Fruit fly (Drosophila melanogaster) whole organism, embryonic: Measurements from ENCODE around the gene nmo.
A peak's percentile ranks its signal among the peaks of the same experiment; 100 is the strongest.

ENCODE experiments used
- Abd-B ChIP-seq: fragments of 200-800 bp; sonication (Bioruptor generic); optimal IDR thresholded peaks from 2 replicates; lab custom pipeline; 2018; ENCODE audit warnings: missing biosample characterization, mild to moderate bottlenecking, missing genetic modification characterization, moderate library complexity
- CG10147 ChIP-seq: fragments of 200-800 bp; sonication (Bioruptor generic); optimal IDR thresholded peaks from 2 replicates; lab custom pipeline; 2019; ENCODE audit warnings: missing biosample characterization, mild to moderate bottlenecking, missing genetic modification characterization, moderate library complexity
- CG10274 ChIP-seq: fragments of 200-800 bp; sonication (Bioruptor generic); optimal IDR thresholded peaks from 3 replicates; lab custom pipeline; 2017; ENCODE audit warnings: missing biosample characterization, mild to moderate bottlenecking, missing genetic modification characterization
- CG11085 ChIP-seq: fragments of 200-800 bp; sonication (Bioruptor generic); IDR thresholded peaks from 2 replicates; pipeline ENCODE4 v1.3.6; 2022; ENCODE audit warnings: missing biosample characterization, missing genetic modification characterization
- CG13287 ChIP-seq: fragments of 200-800 bp; sonication (Bioruptor generic); IDR thresholded peaks from 2 replicates; pipeline ENCODE4 v1.3.6; 2022; ENCODE audit warnings: missing biosample characterization, missing genetic modification characterization; ENCODE audit not compliant: partially characterized antibody
- CG14050 ChIP-seq: fragments of 200-800 bp; sonication (Bioruptor generic); IDR thresholded peaks from 3 replicates; pipeline ENCODE4 v1.3.6; 2022; ENCODE audit warnings: missing biosample characterization, missing genetic modification characterization
- CG15601 ChIP-seq: fragments of 200-800 bp; sonication (Bioruptor generic); optimal IDR thresholded peaks from 3 replicates; lab custom pipeline; 2019; ENCODE audit warnings: missing biosample characterization, mild to moderate bottlenecking, missing genetic modification characterization, moderate library complexity
- CG18262 ChIP-seq: fragments of 200-800 bp; optimal IDR thresholded peaks from 3 replicates; lab custom pipeline; 2019; ENCODE audit warnings: missing biosample characterization, mild to moderate bottlenecking, missing genetic modification characterization, moderate library complexity
- CG2678 ChIP-seq: fragments of 200-800 bp; sonication (Bioruptor generic); optimal IDR thresholded peaks from 3 replicates; lab custom pipeline; 2019; ENCODE audit warnings: missing biosample characterization, mild to moderate bottlenecking, missing genetic modification characterization, moderate library complexity
- CG4424 ChIP-seq: fragments of 200-800 bp; sonication (Bioruptor generic); optimal IDR thresholded peaks from 3 replicates; lab custom pipeline; 2016; ENCODE audit warnings: missing biosample characterization, missing genetic modification characterization
- CG5180 ChIP-seq: fragments of 200-800 bp; sonication (Bioruptor generic); optimal IDR thresholded peaks from 3 replicates; lab custom pipeline; 2017; ENCODE audit warnings: missing biosample characterization, missing genetic modification characterization, mild to moderate bottlenecking, moderate library complexity, missing genetic modification reagents
- CG6683 ChIP-seq: fragments of 200-800 bp; sonication (Bioruptor generic); optimal IDR thresholded peaks from 2 replicates; lab custom pipeline; 2017; ENCODE audit warnings: missing biosample characterization, mild to moderate bottlenecking, missing genetic modification characterization, missing genetic modification reagents
- CG7786 ChIP-seq: fragments of 200-800 bp; sonication (Bioruptor generic); optimal IDR thresholded peaks from 2 replicates; lab custom pipeline; 2016; ENCODE audit warnings: missing biosample characterization, missing genetic modification characterization
- CG7839 ChIP-seq: fragments of 200-800 bp; sonication (Bioruptor generic); optimal IDR thresholded peaks from 3 replicates; lab custom pipeline; 2018; ENCODE audit warnings: missing biosample characterization, mild to moderate bottlenecking, missing genetic modification characterization, moderate library complexity
- CG8944 ChIP-seq: fragments of 200-800 bp; sonication (Bioruptor generic); optimal IDR thresholded peaks from 3 replicates; lab custom pipeline; 2016; ENCODE audit warnings: missing biosample characterization, missing genetic modification characterization
- CG9876 ChIP-seq: fragments of 200-800 bp; sonication (Bioruptor generic); optimal IDR thresholded peaks from 2 replicates; lab custom pipeline; 2016; ENCODE audit warnings: missing biosample characterization, missing genetic modification characterization
- CHES-1-like ChIP-seq: fragments of 200-800 bp; sonication (Bioruptor generic); optimal IDR thresholded peaks from 2 replicates; lab custom pipeline; 2016; ENCODE audit warnings: missing biosample characterization, missing genetic modification characterization
- Dbx ChIP-seq: fragments of 200-800 bp; sonication (Bioruptor generic); IDR thresholded peaks from 3 replicates; pipeline ENCODE4 v1.3.6; 2022; ENCODE audit warnings: missing biosample characterization, missing genetic modification characterization
- Dip3 ChIP-seq: fragments of 200-800 bp; sonication (Bioruptor generic); optimal IDR thresholded peaks from 3 replicates; lab custom pipeline; 2016; ENCODE audit warnings: missing biosample characterization, missing genetic modification characterization
- Eip74EF ChIP-seq, 2 experiments: fragments of 200-800 bp in 1 of 2; fragments of >200 bp in 1 of 2; sonication (Bioruptor generic) in 1 of 2; optimal IDR thresholded peaks; 2 replicates each; lab custom pipeline; 2017 to 2019; ENCODE audit warnings: missing biosample characterization in 2 of 2, missing genetic modification characterization in 2 of 2, mild to moderate bottlenecking in 1 of 2, moderate library complexity in 1 of 2
- HmgZ ChIP-seq: fragments of 200-800 bp; sonication (Bioruptor generic); optimal IDR thresholded peaks from 2 replicates; lab custom pipeline; 2018; ENCODE audit warnings: missing biosample characterization, mild to moderate bottlenecking, missing genetic modification characterization
- Lim3 ChIP-seq: fragments of 200-800 bp; sonication (Bioruptor generic); IDR thresholded peaks from 2 replicates; pipeline ENCODE4 v1.3.6; 2022; ENCODE audit warnings: missing biosample characterization, missing genetic modification characterization
- Lpt ChIP-seq: fragments of >200 bp; optimal IDR thresholded peaks from 2 replicates; lab custom pipeline; 2018; ENCODE audit warnings: missing biosample characterization, missing genetic modification characterization
- Nf-YC ChIP-seq: fragments of 200-800 bp; optimal IDR thresholded peaks from 3 replicates; lab custom pipeline; 2019; ENCODE audit warnings: missing biosample characterization, mild to moderate bottlenecking, missing genetic modification characterization, moderate library complexity
- PHDP ChIP-seq: fragments of 200-800 bp; sonication (Bioruptor generic); optimal IDR thresholded peaks from 3 replicates; lab custom pipeline; 2018; ENCODE audit warnings: missing biosample characterization, mild to moderate bottlenecking, missing genetic modification characterization, moderate library complexity
- Pdp1 ChIP-seq, 2 experiments: fragments of 200-800 bp; sonication (Bioruptor generic); optimal IDR thresholded peaks; 3 replicates each; lab custom pipeline; 2016; ENCODE audit warnings: missing biosample characterization in 2 of 2, missing genetic modification characterization in 2 of 2, mild to moderate bottlenecking in 1 of 2, moderate library complexity in 1 of 2
- Rx ChIP-seq: fragments of 200-800 bp; sonication (Bioruptor generic); IDR thresholded peaks from 2 replicates; pipeline ENCODE4 v1.3.6; 2022; ENCODE audit warnings: missing biosample characterization, missing genetic modification characterization
- Usf ChIP-seq: fragments of 200-800 bp; sonication (Bioruptor generic); optimal IDR thresholded peaks from 2 replicates; lab custom pipeline; 2017; ENCODE audit warnings: missing genotype, missing biosample characterization, missing genetic modification characterization
- Vsx1 ChIP-seq: fragments of 200-800 bp; sonication (Bioruptor generic); optimal IDR thresholded peaks from 2 replicates; lab custom pipeline; 2017; ENCODE audit warnings: missing biosample characterization, mild to moderate bottlenecking, missing genetic modification characterization, missing genetic modification reagents
- chinmo ChIP-seq: fragments of 200-800 bp; sonication (Bioruptor generic); IDR thresholded peaks from 4 replicates; pipeline ENCODE4 v1.3.6; 2022; ENCODE audit warnings: missing biosample characterization, missing genetic modification characterization; ENCODE audit not compliant: partially characterized antibody
- dm ChIP-seq: fragments of 200-800 bp; sonication (Bioruptor generic); optimal IDR thresholded peaks from 3 replicates; lab custom pipeline; 2016; ENCODE audit warnings: missing biosample characterization, missing genetic modification characterization
- dmrt99B ChIP-seq: fragments of 200-800 bp; sonication (Bioruptor generic); optimal IDR thresholded peaks from 2 replicates; lab custom pipeline; 2018; ENCODE audit warnings: missing biosample characterization, mild to moderate bottlenecking, missing genetic modification characterization, moderate library complexity
- en ChIP-seq: fragments of 200-800 bp; sonication (Bioruptor generic); optimal IDR thresholded peaks from 2 replicates; lab custom pipeline; 2016; ENCODE audit warnings: missing biosample characterization, missing genetic modification characterization
- eyg ChIP-seq: fragments of 200-800 bp; sonication (Bioruptor generic); optimal IDR thresholded peaks from 3 replicates; lab custom pipeline; 2016; ENCODE audit warnings: missing biosample characterization, missing genetic modification characterization
- fd102C ChIP-seq: fragments of 200-800 bp; sonication (Bioruptor generic); optimal IDR thresholded peaks from 2 replicates; lab custom pipeline; 2018; ENCODE audit warnings: missing biosample characterization, mild to moderate bottlenecking, missing genetic modification characterization, moderate library complexity
- hb ChIP-seq: fragments of 200-800 bp; sonication (Bioruptor generic); IDR thresholded peaks from 3 replicates; pipeline ENCODE4 v1.3.6; 2022; ENCODE audit warnings: missing biosample characterization, missing genetic modification characterization; ENCODE audit not compliant: partially characterized antibody
- maf-S ChIP-seq: fragments of 200-800 bp; sonication (Bioruptor generic); optimal IDR thresholded peaks from 2 replicates; lab custom pipeline; 2016; ENCODE audit warnings: missing biosample characterization, missing genetic modification characterization
- mam ChIP-seq: fragments of 200-800 bp; sonication (Bioruptor generic); optimal IDR thresholded peaks from 3 replicates; lab custom pipeline; 2016; ENCODE audit warnings: missing biosample characterization, missing genetic modification characterization
- oc ChIP-seq: fragments of 200-800 bp; sonication (Bioruptor generic); optimal IDR thresholded peaks from 2 replicates; lab custom pipeline; 2018; ENCODE audit warnings: missing biosample characterization, mild to moderate bottlenecking, missing genetic modification characterization, moderate library complexity
- onecut ChIP-seq: fragments of 200-800 bp; sonication (Bioruptor generic); IDR thresholded peaks from 2 replicates; pipeline ENCODE4 v1.3.6; 2022; ENCODE audit warnings: missing biosample characterization, missing genetic modification characterization
- pb ChIP-seq: fragments of 200-800 bp; sonication (Bioruptor generic); optimal IDR thresholded peaks from 3 replicates; lab custom pipeline; 2016; ENCODE audit warnings: missing biosample characterization, missing genetic modification characterization
- pros ChIP-seq: fragments of 200-800 bp; sonication (Bioruptor generic); optimal IDR thresholded peaks from 3 replicates; lab custom pipeline; 2019; ENCODE audit warnings: missing biosample characterization, mild to moderate bottlenecking, missing genetic modification characterization, moderate library complexity
- pum ChIP-seq: fragments of 200-800 bp; sonication (Bioruptor generic); optimal IDR thresholded peaks from 2 replicates; lab custom pipeline; 2016; ENCODE audit warnings: missing biosample characterization, missing genetic modification characterization
- sc ChIP-seq, 3 experiments: fragments of >200 bp in 2 of 3; fragments of 200-800 bp in 1 of 3; sonication (Bioruptor generic) in 1 of 3; optimal IDR thresholded peaks; 2 replicates in 2 of 3; 3 replicates in 1 of 3; lab custom pipeline; 2017; ENCODE audit warnings: mild to moderate bottlenecking in 1 of 3, missing biosample characterization in 1 of 3, missing genetic modification characterization in 1 of 3, missing genetic modification reagents in 1 of 3
- schlank ChIP-seq: fragments of 200-800 bp; sonication (Bioruptor generic); optimal IDR thresholded peaks from 2 replicates; lab custom pipeline; 2018; ENCODE audit warnings: missing biosample characterization, mild to moderate bottlenecking, missing genetic modification characterization
- tup ChIP-seq: fragments of 200-800 bp; sonication (Bioruptor generic); optimal IDR thresholded peaks from 2 replicates; lab custom pipeline; 2016; ENCODE audit warnings: missing biosample characterization, mild to moderate bottlenecking, missing genetic modification characterization, moderate library complexity
- z ChIP-seq: fragments of 200-800 bp; sonication (Bioruptor generic); IDR thresholded peaks from 3 replicates; pipeline ENCODE4 v1.3.6; 2022; ENCODE audit warnings: missing biosample characterization, missing genetic modification characterization

Gene nmo

dm6 chr3L:8063214-8064156 lies 84.6 kb downstream of the nmo start, which contains the start of gene Sarm (continued):
- peak; percentile 18 for TF ChIP-seq CG15601
- no peak for TF ChIP-seq CG11085 (GFP tag; lab: Robert Waterston, UW)
- no peak for TF ChIP-seq sc (optimal IDR thresholded peaks at IDR 0.05; lab: Kevin White, UChicago)
- peak; percentile 27 for TF ChIP-seq sc (GFP tag; optimal IDR thresholded peaks at IDR 0.05; lab: Kevin White, UChicago)
- no peak for TF ChIP-seq pros (GFP tag; lab: Kevin White, UChicago)
- TF ChIP-seq CG7786 (GFP tag; lab: Kevin White, UChicago), result no peak
- TF ChIP-seq en (GFP tag; lab: Kevin White, UChicago), result no peak
- TF ChIP-seq Nf-YC, result peak; percentile 60
- TF ChIP-seq schlank (tag; lab: Kevin White, UChicago), result no peak
- no peak; the same call in 1 of the 2 replicates for TF ChIP-seq CG13287 (GFP tag; lab: Robert Waterston, UW)
- peak in 1 of 2 experiments; percentile 37 for TF ChIP-seq Pdp1 (GFP tag; optimal IDR thresholded peaks at IDR 0.05; lab: Kevin White, UChicago)
- TF ChIP-seq maf-S (GFP tag; lab: Kevin White, UChicago), result peak; percentile 10
- TF ChIP-seq dmrt99B (tag; lab: Kevin White, UChicago), result peak; percentile 60
- TF ChIP-seq onecut, result no peak
- 0 out of 3 replicates have a peak, but pooled peaks have one; percentile 39 for TF ChIP-seq Dbx
- no peak for TF ChIP-seq Lim3 (GFP tag; lab: Robert Waterston, UW)
- no peak for TF ChIP-seq mam (GFP tag; lab: Kevin White, UChicago)
- TF ChIP-seq CG18262 (tag; lab: Kevin White, UChicago), result peak; percentile 54
- no peak for TF ChIP-seq hb (GFP tag; lab: Robert Waterston, UW)
- no peak for TF ChIP-seq pb
- no peak for TF ChIP-seq pum (GFP tag; lab: Kevin White, UChicago)
- no peak for TF ChIP-seq CG9876
- peak; percentile 63 for TF ChIP-seq CG2678
- TF ChIP-seq CG10274 (GFP tag; lab: Kevin White, UChicago), result peak; percentile 40
- TF ChIP-seq PHDP (tag; lab: Kevin White, UChicago), result peak; percentile 60
- peak; percentile 96 for TF ChIP-seq chinmo
- no peak for TF ChIP-seq eyg (GFP tag; lab: Kevin White, UChicago)
- TF ChIP-seq Dip3 (GFP tag; lab: Kevin White, UChicago), result no peak
- TF ChIP-seq Lpt (GFP tag; lab: Kevin White, UChicago), result no peak
- peak; percentile 15 for TF ChIP-seq Vsx1 (GFP tag; lab: Kevin White, UChicago)
- no peak for TF ChIP-seq CG14050 (GFP tag; lab: Robert Waterston, UW)
- peak; percentile 23 for TF ChIP-seq CG4424
- TF ChIP-seq z, result no peak
- TF ChIP-seq Usf, result no peak
- no peak for TF ChIP-seq Rx (GFP tag; lab: Robert Waterston, UW)
- TF ChIP-seq CG10147 (GFP tag; lab: Kevin White, UChicago), result peak; percentile 55
- TF ChIP-seq CG6683 (GFP tag; lab: Kevin White, UChicago), result no peak
- TF ChIP-seq CG5180 (GFP tag; lab: Kevin White, UChicago), result peak; percentile 33
- peak; percentile 56 for TF ChIP-seq HmgZ (tag; lab: Kevin White, UChicago)
- no peak for TF ChIP-seq Eip74EF (GFP tag; optimal IDR thresholded peaks at IDR 0.05; lab: Kevin White, UChicago)
- peak; percentile 19 for TF ChIP-seq dm
- TF ChIP-seq CHES-1-like (GFP tag; lab: Kevin White, UChicago), result no peak
- peak; percentile 43 for TF ChIP-seq CG7839 (tag; lab: Kevin White, UChicago)
- TF ChIP-seq tup, result no peak
- TF ChIP-seq Abd-B (GFP tag; lab: Kevin White, UChicago), result no peak
- TF ChIP-seq oc (tag; lab: Kevin White, UChicago), result peak; percentile 77
- TF ChIP-seq fd102C (GFP tag; lab: Kevin White, UChicago), result no peak
- TF ChIP-seq CG8944, result no peak
